Worm (Caenorhabditis elegans): ENCODE data around the gene cal-5.

DNA sequence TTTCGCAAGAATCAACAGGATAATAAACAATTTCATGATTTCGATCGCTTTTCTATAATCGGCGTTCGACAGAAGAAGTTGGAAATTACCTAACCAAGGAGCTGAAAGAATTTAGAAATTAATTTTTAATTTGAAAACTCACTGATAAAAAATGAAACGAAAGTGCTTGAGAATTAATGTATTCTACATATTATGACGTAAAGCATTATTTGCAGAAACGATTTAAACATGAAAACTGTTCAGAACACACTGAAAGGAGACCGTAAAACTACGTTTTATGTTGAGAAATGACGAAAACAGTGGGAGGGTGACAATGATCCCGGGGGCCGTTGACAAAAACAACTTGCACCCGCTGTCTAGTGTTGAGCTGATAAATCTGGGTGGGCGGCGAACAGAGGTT, 40.1 kb downstream of the cal-5 start, which contains the start of gene ZC449.5:
- no peak for TF ChIP-seq ama-1 (optimal IDR thresholded peaks at IDR 0.05)
- no peak for TF ChIP-seq ama-1 (GFP tag; optimal IDR thresholded peaks at IDR 0.05)
- TF ChIP-seq dox-1 (GFP tag; IDR thresholded peaks at IDR 0.05), result no peak
- TF ChIP-seq sea-2 (GFP tag; IDR thresholded peaks at IDR 0.05), result no peak
- no peak for TF ChIP-seq F23B12.7 (tag; optimal IDR thresholded peaks at IDR 0.05; ENCODE audit: insufficient read depth)
- TF ChIP-seq unc-62 (GFP tag; optimal IDR thresholded peaks at IDR 0.05), result no peak
- TF ChIP-seq C06A6.2 (GFP tag; conservative IDR thresholded peaks at IDR 0.05), result no peak
- no peak for TF ChIP-seq pha-4 (tag; optimal IDR thresholded peaks at IDR 0.05)
